Fruit fly (Drosophila melanogaster): Measurements from ENCODE around the gene Cep135.

- TF ChIP-seq CG8478 (optimal IDR thresholded peaks at IDR 0.05) (no peak), CTCF (optimal IDR thresholded peaks at IDR 0.05) (no peak)
Observed at dm6 chr3L:15169795-15170194, 53.3 kb downstream of the Cep135 start.

Measured in S2 (cell line).